Fruit fly (Drosophila melanogaster): ENCODE results near the gene mus302.

Gene mus302

dm6 chr3L:16779704-16780173 lies at the start of gene mus302, which contains the start of gene CG9705:
Gene mus302 (minus strand): TSS chr3L:16779736.
Gene CG9705 (plus strand): TSS chr3L:16780100.
- no peak for TF ChIP-seq noc (tag; optimal IDR thresholded peaks at IDR 0.05)

- no peak for TF ChIP-seq noc (tag; optimal IDR thresholded peaks at IDR 0.05)
These were observed 49.4 kb upstream of the mus302 start, which contains the start of gene CG13024 for dm6 chr3L:16828967-16829366. Gene CG13024 (minus strand): TSS chr3L:16829074.

- no peak for TF ChIP-seq noc (tag; optimal IDR thresholded peaks at IDR 0.05)
These were observed 45.7 kb upstream of the mus302 start for dm6 chr3L:16825195-16825594.

dm6 chr3L:16824725-16825124 lies 45.2 kb upstream of the mus302 start:
- TF ChIP-seq noc (tag; optimal IDR thresholded peaks at IDR 0.05) = no peak

dm6 chr3L:16818063-16818462 lies 38.5 kb upstream of the mus302 start:
- no peak for TF ChIP-seq noc (tag; optimal IDR thresholded peaks at IDR 0.05)

dm6 chr3L:16813984-16814383 lies 34.4 kb upstream of the mus302 start:
- TF ChIP-seq noc (tag; optimal IDR thresholded peaks at IDR 0.05) = no peak

dm6 chr3L:16811908-16812307 lies 32.4 kb upstream of the mus302 start:
- peak; percentile 25 for TF ChIP-seq noc (tag; optimal IDR thresholded peaks at IDR 0.05)

- no peak for TF ChIP-seq noc (tag; optimal IDR thresholded peaks at IDR 0.05)
These were observed 31.0 kb upstream of the mus302 start for dm6 chr3L:16810512-16810911.

dm6 chr3L:16808139-16808538 lies 28.6 kb upstream of the mus302 start:
- TF ChIP-seq noc (tag; optimal IDR thresholded peaks at IDR 0.05) = no peak

- no peak for TF ChIP-seq noc (tag; optimal IDR thresholded peaks at IDR 0.05)
These were observed 28.0 kb upstream of the mus302 start, which contains the start of gene CG9674 for dm6 chr3L:16807558-16807957. Gene CG9674 (minus strand): TSS chr3L:16807731.

- peak; percentile 68 for TF ChIP-seq noc (tag; optimal IDR thresholded peaks at IDR 0.05)
These were observed 27.3 kb upstream of the mus302 start for dm6 chr3L:16806823-16807325.

dm6 chr3L:16805806-16806719 lies 26.5 kb upstream of the mus302 start:
- peak; percentile 13 for TF ChIP-seq noc (tag; optimal IDR thresholded peaks at IDR 0.05)

dm6 chr3L:16804627-16805026 lies 25.1 kb upstream of the mus302 start, which contains the start of gene nudC:
Gene nudC (plus strand): TSS chr3L:16804994.
- TF ChIP-seq noc (tag; optimal IDR thresholded peaks at IDR 0.05) = peak; percentile 60

- peak; percentile 74 for TF ChIP-seq noc (tag; optimal IDR thresholded peaks at IDR 0.05)
These were observed 24.3 kb upstream of the mus302 start for dm6 chr3L:16803708-16804350.

- no peak for TF ChIP-seq noc (tag; optimal IDR thresholded peaks at IDR 0.05)
These were observed 23.7 kb upstream of the mus302 start for dm6 chr3L:16803273-16803672.
